Worm (Caenorhabditis elegans) whole organism, L4 larva: Measurements from ENCODE around the gene cpr-2.

Source experiments
- daf-8 ChIP-seq: fragments of 200-800 bp; sonication (Bioruptor generic); IDR thresholded peaks from 2 replicates; pipeline ENCODE4 v1.3.6; 2022; ENCODE audit warnings: missing genetic modification characterization, missing compliant biosample characterization
- jun-1 ChIP-seq: fragments of 150-350 bp; optimal IDR thresholded peaks from 2 replicates; lab custom pipeline; 2014; ENCODE audit warnings: missing biosample characterization, missing genetic modification reagents, missing genetic modification characterization
- nhr-6 ChIP-seq: fragments of 150-350 bp; optimal IDR thresholded peaks from 2 replicates; lab custom pipeline; 2014; ENCODE audit warnings: missing biosample characterization, missing genetic modification characterization
- pha-4 ChIP-seq, 2 experiments: fragments of 150-350 bp in 1 of 2; fragments of 200-800 bp in 1 of 2; sonication (Bioruptor generic) in 1 of 2; IDR thresholded peaks in 1 of 2; optimal IDR thresholded peaks in 1 of 2; 2 replicates each; pipeline versions ENCODE4 v1.3.6 to Lab custom; 2014 to 2022; ENCODE audit warnings: missing genetic modification characterization in 2 of 2, missing genetic modification reagents in 2 of 2, missing biosample characterization in 1 of 2, missing compliant biosample characterization in 1 of 2
- snpc-4 ChIP-seq: fragments of 150-350 bp; optimal IDR thresholded peaks from 2 replicates; lab custom pipeline; 2014; ENCODE audit warnings: missing biosample characterization, missing genetic modification characterization
- tag-97 ChIP-seq: fragments of 200-800 bp; sonication (Bioruptor generic); IDR thresholded peaks from 2 replicates; pipeline ENCODE4 v1.3.6; 2022; ENCODE audit warnings: missing genetic modification characterization, missing compliant biosample characterization
- unc-130 ChIP-seq: sonication (generic microtip); optimal IDR thresholded peaks from 2 replicates; lab custom pipeline; 2016; ENCODE audit warnings: missing genetic modification reagents, missing genetic modification characterization, missing compliant biosample characterization
- ztf-11 ChIP-seq: fragments of 150-350 bp; optimal IDR thresholded peaks from 2 replicates; lab custom pipeline; 2014; ENCODE audit warnings: missing biosample characterization, missing genetic modification characterization

DNA sequence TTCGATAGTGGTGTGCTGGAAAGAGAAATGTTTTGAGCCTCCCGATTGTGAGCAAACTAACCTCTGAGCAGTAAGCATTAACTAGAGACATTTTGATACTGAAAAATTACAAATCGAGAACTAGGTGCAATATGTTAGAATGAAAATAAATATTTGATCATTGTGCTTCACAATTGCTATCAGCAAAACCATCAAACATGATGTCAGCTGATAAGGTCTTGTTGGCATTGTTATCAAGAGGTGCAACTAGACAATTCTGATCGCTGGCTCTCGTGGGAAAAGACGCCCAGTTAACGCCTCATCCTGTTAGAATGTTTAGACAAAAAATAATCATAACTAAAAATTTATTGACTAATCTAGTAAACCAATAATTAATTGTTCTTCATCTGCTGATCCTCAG lies 39.5 kb downstream of the cpr-2 start, which contains the start of gene comt-2:
- TF ChIP-seq daf-8 (GFP tag; lab: Robert Waterston, UW) (no peak), pha-4 (GFP tag; IDR thresholded peaks at IDR 0.05; lab: Robert Waterston, UW) (no peak), pha-4 (tag; optimal IDR thresholded peaks at IDR 0.05; lab: Kevin White, UChicago) (no peak), tag-97 (no peak), jun-1 (no peak), snpc-4 (tag; lab: Kevin White, UChicago) (no peak), nhr-6 (tag; lab: Kevin White, UChicago) (no peak), unc-130 (GFP tag; lab: Kevin White, UChicago) (no peak), ztf-11 (tag; lab: Kevin White, UChicago) (no peak)
